Fruit fly (Drosophila melanogaster) whole organism, embryonic: ENCODE measurements around the gene mRpS35.

Experiments used
- Asciz ChIP-seq: fragments of 200-800 bp; sonication (Bioruptor generic); optimal IDR thresholded peaks from 2 replicates; lab custom pipeline; 2017; ENCODE audit warnings: missing biosample characterization, mild to moderate bottlenecking, missing genetic modification characterization, missing genetic modification reagents
- Awh ChIP-seq: fragments of 200-800 bp; sonication (Bioruptor generic); IDR thresholded peaks from 2 replicates; pipeline ENCODE4, ENCODE4 v1.3.6; 2022; ENCODE audit warnings: missing biosample characterization, missing genetic modification characterization
- Bteb2 ChIP-seq: fragments of 200-800 bp; sonication (Bioruptor generic); optimal IDR thresholded peaks from 2 replicates; lab custom pipeline; 2016; ENCODE audit warnings: missing biosample characterization, missing genetic modification characterization
- CG10959 ChIP-seq: fragments of 200-800 bp; sonication (Bioruptor generic); IDR thresholded peaks from 2 replicates; pipeline ENCODE4 v1.3.6; 2022; ENCODE audit warnings: missing biosample characterization, missing genetic modification characterization
- CG11398 ChIP-seq: fragments of 200-800 bp; sonication (Bioruptor generic); optimal IDR thresholded peaks from 2 replicates; lab custom pipeline; 2016; ENCODE audit warnings: missing biosample characterization, missing genetic modification characterization
- CG11560 ChIP-seq: fragments of 200-800 bp; sonication (Bioruptor generic); IDR thresholded peaks from 3 replicates; pipeline ENCODE4 v1.3.6; 2022; ENCODE audit warnings: missing biosample characterization, missing genetic modification characterization
- CG14441 ChIP-seq: fragments of 200-800 bp; sonication (Bioruptor generic); IDR thresholded peaks from 2 replicates; pipeline ENCODE4 v1.3.6; 2022; ENCODE audit warnings: missing biosample characterization, missing genetic modification characterization
- CG14860 ChIP-seq: fragments of 200-800 bp; sonication (Bioruptor generic); IDR thresholded peaks from 3 replicates; pipeline ENCODE4 v1.3.6; 2022; ENCODE audit warnings: missing biosample characterization, missing genetic modification characterization; ENCODE audit not compliant: partially characterized antibody
- CG15601 ChIP-seq: fragments of 200-800 bp; sonication (Bioruptor generic); optimal IDR thresholded peaks from 3 replicates; lab custom pipeline; 2019; ENCODE audit warnings: missing biosample characterization, mild to moderate bottlenecking, missing genetic modification characterization, moderate library complexity
- CG15696 ChIP-seq: fragments of 200-800 bp; sonication (Bioruptor generic); optimal IDR thresholded peaks from 2 replicates; lab custom pipeline; 2019; ENCODE audit warnings: missing biosample characterization, mild to moderate bottlenecking, missing genetic modification characterization, moderate library complexity
- CG16779 ChIP-seq: fragments of 200-800 bp; sonication (Bioruptor generic); IDR thresholded peaks from 2 replicates; pipeline ENCODE4 v1.3.6; 2022; ENCODE audit warnings: missing biosample characterization, missing genetic modification characterization
- CG16813 ChIP-seq: fragments of 200-800 bp; sonication (Bioruptor generic); IDR thresholded peaks from 3 replicates; pipeline ENCODE4 v1.3.6; 2022; ENCODE audit warnings: missing biosample characterization, missing genetic modification characterization; ENCODE audit not compliant: partially characterized antibody
- CG17186 ChIP-seq: fragments of 200-800 bp; sonication (Bioruptor generic); optimal IDR thresholded peaks from 3 replicates; lab custom pipeline; 2017; ENCODE audit warnings: missing biosample characterization, missing genetic modification reagents, missing genetic modification characterization
- CG17802 ChIP-seq: fragments of 200-800 bp; sonication (Bioruptor generic); optimal IDR thresholded peaks from 2 replicates; lab custom pipeline; 2018; ENCODE audit warnings: missing biosample characterization, mild to moderate bottlenecking, missing genetic modification characterization, moderate library complexity
- CG2202 ChIP-seq: fragments of 200-800 bp; sonication (Bioruptor generic); optimal IDR thresholded peaks from 2 replicates; lab custom pipeline; 2018; ENCODE audit warnings: missing biosample characterization, mild to moderate bottlenecking, missing genetic modification characterization
- CG31441 ChIP-seq: fragments of 200-800 bp; sonication (Bioruptor generic); IDR thresholded peaks from 2 replicates; pipeline ENCODE4 v1.3.6; 2022; ENCODE audit warnings: missing biosample characterization, missing genetic modification characterization
- CG3163 ChIP-seq: fragments of 200-800 bp; sonication (Bioruptor generic); optimal IDR thresholded peaks from 3 replicates; lab custom pipeline; 2016; ENCODE audit warnings: missing biosample characterization, missing genetic modification characterization
- CG4282 ChIP-seq: fragments of 200-800 bp; sonication (Bioruptor generic); optimal IDR thresholded peaks from 2 replicates; lab custom pipeline; 2016; ENCODE audit warnings: missing biosample characterization, missing genetic modification characterization
- CG5245 ChIP-seq: fragments of 200-800 bp; sonication (Bioruptor generic); optimal IDR thresholded peaks from 3 replicates; lab custom pipeline; 2016; ENCODE audit warnings: missing biosample characterization, missing genetic modification characterization
- CG6765 ChIP-seq: fragments of 200-800 bp; sonication (Bioruptor generic); optimal IDR thresholded peaks from 3 replicates; lab custom pipeline; 2017; ENCODE audit warnings: missing biosample characterization, mild to moderate bottlenecking, missing genetic modification characterization
- CG6813 ChIP-seq: fragments of 200-800 bp; sonication (Bioruptor generic); optimal IDR thresholded peaks from 2 replicates; lab custom pipeline; 2017; ENCODE audit warnings: missing biosample characterization, missing genetic modification characterization, mild to moderate bottlenecking, moderate library complexity, missing genetic modification reagents
- CG6854 ChIP-seq: fragments of 200-800 bp; sonication (Bioruptor generic); optimal IDR thresholded peaks from 3 replicates; lab custom pipeline; 2017; ENCODE audit warnings: missing biosample characterization, mild to moderate bottlenecking, missing genetic modification characterization
- CG7357 ChIP-seq: fragments of 200-800 bp; sonication (Bioruptor generic); IDR thresholded peaks from 3 replicates; pipeline ENCODE4 v1.3.6; 2022; ENCODE audit warnings: missing biosample characterization, missing genetic modification characterization
- CG7372 ChIP-seq: fragments of 200-800 bp; sonication (Bioruptor generic); IDR thresholded peaks from 2 replicates; pipeline ENCODE4 v1.3.6; 2022; ENCODE audit warnings: missing biosample characterization, missing genetic modification characterization
- CG8281 ChIP-seq: fragments of 200-800 bp; sonication (Bioruptor generic); optimal IDR thresholded peaks from 2 replicates; lab custom pipeline; 2018; ENCODE audit warnings: missing biosample characterization, mild to moderate bottlenecking, missing genetic modification characterization, moderate library complexity
- CG9817 ChIP-seq: fragments of 200-800 bp; sonication (Bioruptor generic); optimal IDR thresholded peaks from 2 replicates; lab custom pipeline; 2018; ENCODE audit warnings: missing biosample characterization, mild to moderate bottlenecking, missing genetic modification characterization, moderate library complexity
- CTCF ChIP-seq: fragments of 200-800 bp; sonication (Bioruptor generic); optimal IDR thresholded peaks from 2 replicates; lab custom pipeline; 2017; ENCODE audit warnings: missing biosample characterization, mild to moderate bottlenecking, missing genetic modification characterization, moderate library complexity
- D19B ChIP-seq: fragments of 200-800 bp; sonication (Bioruptor generic); optimal IDR thresholded peaks from 2 replicates; lab custom pipeline; 2017; ENCODE audit warnings: missing biosample characterization, mild to moderate bottlenecking, missing genetic modification characterization
- Ets65A ChIP-seq: fragments of 200-800 bp; sonication (Bioruptor generic); peaks from one replicate; lab custom pipeline; 2016; ENCODE audit warnings: missing biosample characterization, missing genetic modification characterization
- GATAe ChIP-seq: fragments of 200-800 bp; sonication (Bioruptor generic); conservative IDR thresholded peaks from 2 replicates; pipeline ENCODE4 v1.3.6; 2022; ENCODE audit warnings: missing biosample characterization, missing genetic modification characterization
- HHEX ChIP-seq: fragments of 200-800 bp; sonication (Bioruptor generic); optimal IDR thresholded peaks from 3 replicates; lab custom pipeline; 2017; ENCODE audit warnings: missing biosample characterization, mild to moderate bottlenecking, missing genetic modification characterization, missing genetic modification reagents
- HLHmδ ChIP-seq: fragments of 200-800 bp; sonication (Bioruptor generic); optimal IDR thresholded peaks from 2 replicates; lab custom pipeline; 2018; ENCODE audit warnings: missing biosample characterization, mild to moderate bottlenecking, missing genetic modification characterization, moderate library complexity
- Hmr ChIP-seq: fragments of 200-800 bp; sonication (Bioruptor generic); optimal IDR thresholded peaks from 3 replicates; lab custom pipeline; 2017; ENCODE audit warnings: mild to moderate bottlenecking, missing biosample characterization, missing genetic modification reagents, missing genetic modification characterization
- Med ChIP-seq: fragments of 200-800 bp; sonication (Bioruptor generic); peaks from one replicate; lab custom pipeline; 2016; ENCODE audit warnings: missing biosample characterization, missing genetic modification characterization, mild to moderate bottlenecking, inconsistent platforms, moderate library complexity
- Meics ChIP-seq: fragments of 200-800 bp; sonication (Bioruptor generic); optimal IDR thresholded peaks from 2 replicates; lab custom pipeline; 2017; ENCODE audit warnings: missing biosample characterization, mild to moderate bottlenecking, missing genetic modification characterization
- NC2β ChIP-seq: fragments of 200-800 bp; sonication (Bioruptor generic); optimal IDR thresholded peaks from 2 replicates; lab custom pipeline; 2016; ENCODE audit warnings: missing biosample characterization, missing genetic modification characterization
- Nf-YC ChIP-seq: fragments of 200-800 bp; optimal IDR thresholded peaks from 3 replicates; lab custom pipeline; 2019; ENCODE audit warnings: missing biosample characterization, mild to moderate bottlenecking, missing genetic modification characterization, moderate library complexity
- Scr ChIP-seq: fragments of 200-800 bp; sonication (Bioruptor generic); IDR thresholded peaks from 2 replicates; pipeline ENCODE4 v1.3.6; 2022; ENCODE audit warnings: missing biosample characterization, missing genetic modification characterization; ENCODE audit not compliant: partially characterized antibody
- Sry-δ ChIP-seq: fragments of 200-800 bp; sonication (Bioruptor generic); optimal IDR thresholded peaks from 2 replicates; lab custom pipeline; 2016; ENCODE audit warnings: missing biosample characterization, missing genetic modification characterization
- Ssrp ChIP-seq: fragments of 200-800 bp; sonication (Bioruptor generic); optimal IDR thresholded peaks from 2 replicates; lab custom pipeline; 2018; ENCODE audit warnings: missing biosample characterization, mild to moderate bottlenecking, missing genetic modification characterization, moderate library complexity
- YL-1 ChIP-seq: fragments of 200-800 bp; sonication (Bioruptor generic); optimal IDR thresholded peaks from 3 replicates; lab custom pipeline; 2017; ENCODE audit warnings: missing biosample characterization, mild to moderate bottlenecking, missing genetic modification characterization
- dm ChIP-seq: fragments of 200-800 bp; sonication (Bioruptor generic); optimal IDR thresholded peaks from 3 replicates; lab custom pipeline; 2016; ENCODE audit warnings: missing biosample characterization, missing genetic modification characterization
- ewg ChIP-seq: fragments of 200-800 bp; sonication (Bioruptor generic); optimal IDR thresholded peaks from 3 replicates; lab custom pipeline; 2017; ENCODE audit warnings: mild to moderate bottlenecking, missing biosample characterization, missing genetic modification reagents, missing genetic modification characterization
- lab ChIP-seq: fragments of 200-800 bp; sonication (Bioruptor generic); optimal IDR thresholded peaks from 3 replicates; lab custom pipeline; 2017; ENCODE audit warnings: missing biosample characterization, missing genetic modification characterization, mild to moderate bottlenecking, moderate library complexity, missing genetic modification reagents
- mirr ChIP-seq: fragments of 200-800 bp; sonication (Bioruptor generic); optimal IDR thresholded peaks from 3 replicates; lab custom pipeline; 2018; ENCODE audit warnings: missing biosample characterization, mild to moderate bottlenecking, missing genetic modification characterization
- nmo ChIP-seq: fragments of 200-800 bp; sonication (Bioruptor generic); optimal IDR thresholded peaks from 2 replicates; lab custom pipeline; 2018; ENCODE audit warnings: missing biosample characterization, mild to moderate bottlenecking, missing genetic modification characterization, moderate library complexity
- nom ChIP-seq: fragments of 200-800 bp; sonication (Bioruptor generic); optimal IDR thresholded peaks from 2 replicates; lab custom pipeline; 2017; ENCODE audit warnings: missing biosample characterization, missing genetic modification characterization, mild to moderate bottlenecking, moderate library complexity, missing genetic modification reagents
- sima ChIP-seq: fragments of 200-800 bp; sonication (Bioruptor generic); optimal IDR thresholded peaks from 2 replicates; lab custom pipeline; 2016; ENCODE audit warnings: missing biosample characterization, missing genetic modification characterization
- tx ChIP-seq: fragments of 200-800 bp; sonication (Bioruptor generic); optimal IDR thresholded peaks from 2 replicates; lab custom pipeline; 2016; ENCODE audit warnings: missing biosample characterization, missing genetic modification characterization
- unpg ChIP-seq: fragments of 200-800 bp; sonication (Bioruptor generic); optimal IDR thresholded peaks from 3 replicates; lab custom pipeline; 2018; ENCODE audit warnings: missing biosample characterization, mild to moderate bottlenecking, missing genetic modification characterization, moderate library complexity
- yki ChIP-seq: fragments of >200 bp; optimal IDR thresholded peaks from 3 replicates; lab custom pipeline; 2018
- z ChIP-seq: fragments of 200-800 bp; sonication (Bioruptor generic); IDR thresholded peaks from 3 replicates; pipeline ENCODE4 v1.3.6; 2022; ENCODE audit warnings: missing biosample characterization, missing genetic modification characterization

Gene mRpS35

DNA sequence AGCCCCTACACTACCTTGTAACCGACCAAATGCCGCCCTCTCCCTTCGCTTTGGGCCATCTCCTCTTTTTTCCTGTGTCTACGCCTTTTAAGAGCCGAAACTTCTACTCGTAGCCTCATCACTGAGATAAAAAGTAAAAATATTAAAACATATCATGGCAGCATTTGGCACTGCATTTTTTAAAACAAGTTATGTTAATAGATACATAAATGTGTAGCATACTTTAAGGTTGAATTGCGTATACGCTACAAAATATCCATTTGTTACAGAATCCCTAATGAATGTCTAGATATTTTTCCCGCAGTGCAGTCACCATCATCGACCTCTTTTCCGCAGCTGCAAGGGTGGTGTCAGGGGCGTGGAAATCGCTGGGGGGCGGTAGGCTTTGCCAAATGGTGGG, 42.3 kb downstream of the mRpS35 start (continued):
- peak; percentile 20 for TF ChIP-seq Ssrp
- no peak for TF ChIP-seq CG8281 (tag; lab: Kevin White, UChicago)
- TF ChIP-seq CG17802: no peak
- peak; percentile 26 for TF ChIP-seq HHEX (GFP tag; lab: Kevin White, UChicago)
- TF ChIP-seq CG16813: no peak
- TF ChIP-seq Bteb2 (GFP tag; lab: Kevin White, UChicago): no peak
- TF ChIP-seq D19B (GFP tag; lab: Kevin White, UChicago): no peak
- no peak; the same call in 1 of the 2 replicates for TF ChIP-seq CG7372
- TF ChIP-seq CG7357 (GFP tag; lab: Robert Waterston, UW): no peak
- no peak for TF ChIP-seq CG15696
- peak; percentile 34; the same call in 1 of the 2 replicates for TF ChIP-seq CG14441
- TF ChIP-seq CG2202 (tag; lab: Kevin White, UChicago): no peak
- TF ChIP-seq sima: no peak
- peak; percentile 11 for TF ChIP-seq CG6765
- TF ChIP-seq tx (GFP tag; lab: Kevin White, UChicago): no peak
- peak; percentile 39 for TF ChIP-seq CG5245 (GFP tag; lab: Kevin White, UChicago)
- no peak for TF ChIP-seq CG17186 (GFP tag; lab: Kevin White, UChicago)
- no peak for TF ChIP-seq CG15601
- TF ChIP-seq lab (GFP tag; lab: Kevin White, UChicago): peak; percentile 84
- no peak for TF ChIP-seq NC2β
- TF ChIP-seq Nf-YC (tag; lab: Kevin White, UChicago): no peak
- no peak for TF ChIP-seq CTCF (GFP tag; lab: Kevin White, UChicago)
- no peak for TF ChIP-seq CG4282 (GFP tag; lab: Kevin White, UChicago)
- TF ChIP-seq mirr (GFP tag; lab: Kevin White, UChicago): no peak
- TF ChIP-seq nom (GFP tag; lab: Kevin White, UChicago): peak; percentile 55
- TF ChIP-seq CG6813 (GFP tag; lab: Kevin White, UChicago): no peak
- peak; percentile 3 for TF ChIP-seq nmo (GFP tag; lab: Kevin White, UChicago)
- TF ChIP-seq yki (lab: Kevin White, UChicago): no peak
- TF ChIP-seq unpg (GFP tag; lab: Kevin White, UChicago): peak; percentile 32
- TF ChIP-seq Meics (GFP tag; lab: Kevin White, UChicago): peak; percentile 52
- no peak for TF ChIP-seq CG14860
- TF ChIP-seq Awh: peak; percentile 68; the same call in 1 of the 2 replicates
- no peak for TF ChIP-seq z (GFP tag; lab: Robert Waterston, UW)
- TF ChIP-seq Scr (GFP tag; lab: Robert Waterston, UW): no peak
- TF ChIP-seq CG3163 (GFP tag; lab: Kevin White, UChicago): no peak
- peak; percentile 93 for TF ChIP-seq Ets65A (GFP tag; lab: Kevin White, UChicago)
- no peak for TF ChIP-seq CG11560 (tag; lab: Robert Waterston, UW)
- peak; percentile 26 for TF ChIP-seq CG6854 (GFP tag; lab: Kevin White, UChicago)
- peak; percentile 54; the same call in 1 of the 2 replicates for TF ChIP-seq CG31441 (GFP tag; lab: Robert Waterston, UW)
- peak; percentile 83 for TF ChIP-seq Med
- no peak for TF ChIP-seq CG10959 (GFP tag; lab: Robert Waterston, UW)
- peak; percentile 50 for TF ChIP-seq Hmr (GFP tag; lab: Kevin White, UChicago)
- TF ChIP-seq CG11398: no peak
- no peak for TF ChIP-seq HLHmδ (GFP tag; lab: Kevin White, UChicago)
- TF ChIP-seq YL-1 (GFP tag; lab: Kevin White, UChicago): no peak
- TF ChIP-seq ewg: no peak
- no peak for TF ChIP-seq dm
- no peak for TF ChIP-seq GATAe (GFP tag; lab: Robert Waterston, UW)
- TF ChIP-seq CG16779 (GFP tag; lab: Robert Waterston, UW): no peak
- TF ChIP-seq CG9817: no peak
- no peak for TF ChIP-seq Asciz
- TF ChIP-seq Sry-δ: no peak
